Fruit fly (Drosophila melanogaster) whole organism, embryonic: ENCODE measurements around the gene CG18563.

Experiments used
- ATbp ChIP-seq: fragments of 200-800 bp; sonication (Bioruptor generic); optimal IDR thresholded peaks from 2 replicates; lab custom pipeline; 2017; ENCODE audit warnings: missing biosample characterization, mild to moderate bottlenecking, missing genetic modification characterization, missing genetic modification reagents
- Aef1 ChIP-seq: fragments of 200-800 bp; sonication (Bioruptor generic); IDR thresholded peaks from 3 replicates; pipeline ENCODE4 v1.3.6; 2022; ENCODE audit warnings: missing biosample characterization, missing genetic modification characterization
- CG10321 ChIP-seq: fragments of 200-800 bp; sonication (Bioruptor generic); IDR thresholded peaks from 2 replicates; pipeline ENCODE4 v1.3.6; 2022; ENCODE audit warnings: missing biosample characterization, missing genetic modification characterization
- CG11504 ChIP-seq: fragments of 200-800 bp; sonication (Bioruptor generic); optimal IDR thresholded peaks from 3 replicates; lab custom pipeline; 2019; ENCODE audit warnings: missing biosample characterization, mild to moderate bottlenecking, missing genetic modification characterization, moderate library complexity
- CG12299 ChIP-seq: fragments of 200-800 bp; sonication (Bioruptor generic); optimal IDR thresholded peaks from 2 replicates; lab custom pipeline; 2018; ENCODE audit warnings: missing biosample characterization, mild to moderate bottlenecking, missing genetic modification characterization
- CG12744 ChIP-seq: fragments of 200-800 bp; sonication (Bioruptor generic); optimal IDR thresholded peaks from 2 replicates; lab custom pipeline; 2016; ENCODE audit warnings: missing biosample characterization, missing genetic modification characterization
- CG13287 ChIP-seq: fragments of 200-800 bp; sonication (Bioruptor generic); IDR thresholded peaks from 2 replicates; pipeline ENCODE4 v1.3.6; 2022; ENCODE audit warnings: missing biosample characterization, missing genetic modification characterization; ENCODE audit not compliant: partially characterized antibody
- CG13424 ChIP-seq: fragments of 200-800 bp; sonication (Bioruptor generic); optimal IDR thresholded peaks from 2 replicates; lab custom pipeline; 2019; ENCODE audit warnings: missing biosample characterization, mild to moderate bottlenecking, missing genetic modification characterization, moderate library complexity
- CG14050 ChIP-seq: fragments of 200-800 bp; sonication (Bioruptor generic); IDR thresholded peaks from 3 replicates; pipeline ENCODE4 v1.3.6; 2022; ENCODE audit warnings: missing biosample characterization, missing genetic modification characterization
- CG14860 ChIP-seq: fragments of 200-800 bp; sonication (Bioruptor generic); IDR thresholded peaks from 3 replicates; pipeline ENCODE4 v1.3.6; 2022; ENCODE audit warnings: missing biosample characterization, missing genetic modification characterization; ENCODE audit not compliant: partially characterized antibody
- CG15514 ChIP-seq: fragments of 200-800 bp; sonication (Bioruptor generic); optimal IDR thresholded peaks from 3 replicates; lab custom pipeline; 2017; ENCODE audit warnings: missing biosample characterization, missing genetic modification characterization, mild to moderate bottlenecking, moderate library complexity, missing genetic modification reagents
- CG17361 ChIP-seq: fragments of 200-800 bp; sonication (Bioruptor generic); IDR thresholded peaks from 3 replicates; pipeline ENCODE4 v1.3.6; 2022; ENCODE audit warnings: missing biosample characterization, missing genetic modification characterization
- CG17568 ChIP-seq: fragments of 200-800 bp; sonication (Bioruptor generic); optimal IDR thresholded peaks from 2 replicates; lab custom pipeline; 2018; ENCODE audit warnings: missing biosample characterization, mild to moderate bottlenecking, missing genetic modification characterization, moderate library complexity
- CG18599 ChIP-seq: fragments of 200-800 bp; sonication (Bioruptor generic); optimal IDR thresholded peaks from 3 replicates; lab custom pipeline; 2017; ENCODE audit warnings: missing biosample characterization, missing genetic modification characterization, mild to moderate bottlenecking, moderate library complexity, missing genetic modification reagents
- CG31224 ChIP-seq: fragments of 200-800 bp; sonication (Bioruptor generic); IDR thresholded peaks from 2 replicates; pipeline ENCODE4 v1.3.6; 2022; ENCODE audit warnings: missing biosample characterization, missing genetic modification characterization
- CG3163 ChIP-seq: fragments of 200-800 bp; sonication (Bioruptor generic); optimal IDR thresholded peaks from 3 replicates; lab custom pipeline; 2016; ENCODE audit warnings: missing biosample characterization, missing genetic modification characterization
- CG3281 ChIP-seq: fragments of 200-800 bp; sonication (Bioruptor generic); optimal IDR thresholded peaks from 3 replicates; lab custom pipeline; 2017; ENCODE audit warnings: missing biosample characterization, mild to moderate bottlenecking, missing genetic modification characterization
- CG34224 ChIP-seq: fragments of 200-800 bp; sonication (Bioruptor generic); IDR thresholded peaks from 3 replicates; pipeline ENCODE4 v1.3.6; 2022; ENCODE audit warnings: missing biosample characterization, missing genetic modification characterization; ENCODE audit not compliant: partially characterized antibody
- CG3726 ChIP-seq: fragments of 200-800 bp; sonication (Bioruptor generic); IDR thresholded peaks from 3 replicates; pipeline ENCODE4, ENCODE4 v1.3.6; 2022; ENCODE audit warnings: missing biosample characterization, missing genetic modification characterization
- CG3838 ChIP-seq: fragments of 200-800 bp; sonication (Bioruptor generic); optimal IDR thresholded peaks from 3 replicates; lab custom pipeline; 2016; ENCODE audit warnings: missing biosample characterization, missing genetic modification characterization
- CG4707 ChIP-seq: fragments of 200-800 bp; sonication (Bioruptor generic); optimal IDR thresholded peaks from 2 replicates; lab custom pipeline; 2018; ENCODE audit warnings: missing biosample characterization, mild to moderate bottlenecking, missing genetic modification characterization, moderate library complexity
- CG7357 ChIP-seq: fragments of 200-800 bp; sonication (Bioruptor generic); IDR thresholded peaks from 3 replicates; pipeline ENCODE4 v1.3.6; 2022; ENCODE audit warnings: missing biosample characterization, missing genetic modification characterization
- CG7786 ChIP-seq: fragments of 200-800 bp; sonication (Bioruptor generic); optimal IDR thresholded peaks from 2 replicates; lab custom pipeline; 2016; ENCODE audit warnings: missing biosample characterization, missing genetic modification characterization
- CG7839 ChIP-seq: fragments of 200-800 bp; sonication (Bioruptor generic); optimal IDR thresholded peaks from 3 replicates; lab custom pipeline; 2018; ENCODE audit warnings: missing biosample characterization, mild to moderate bottlenecking, missing genetic modification characterization, moderate library complexity
- CG9437 ChIP-seq: fragments of 200-800 bp; sonication (Bioruptor generic); optimal IDR thresholded peaks from 2 replicates; lab custom pipeline; 2018; ENCODE audit warnings: missing biosample characterization, mild to moderate bottlenecking, missing genetic modification characterization
- D19A ChIP-seq: fragments of 200-800 bp; optimal IDR thresholded peaks from 3 replicates; lab custom pipeline; 2019; ENCODE audit warnings: missing biosample characterization, mild to moderate bottlenecking, missing genetic modification characterization, moderate library complexity
- Dip2 ChIP-seq: fragments of 200-800 bp; sonication (Bioruptor generic); IDR thresholded peaks from 2 replicates; pipeline ENCODE4 v1.3.6; 2022; ENCODE audit warnings: missing biosample characterization, missing genetic modification characterization
- Hey ChIP-seq: fragments of 200-800 bp; sonication (Bioruptor generic); optimal IDR thresholded peaks from 3 replicates; lab custom pipeline; 2018; ENCODE audit warnings: missing biosample characterization, mild to moderate bottlenecking, missing genetic modification characterization
- Jarid2 ChIP-seq: fragments of 200-800 bp; sonication (Bioruptor generic); optimal IDR thresholded peaks from 3 replicates; lab custom pipeline; 2017; ENCODE audit warnings: mild to moderate bottlenecking, missing biosample characterization, missing genetic modification reagents, missing genetic modification characterization
- Lim3 ChIP-seq: fragments of 200-800 bp; sonication (Bioruptor generic); IDR thresholded peaks from 2 replicates; pipeline ENCODE4 v1.3.6; 2022; ENCODE audit warnings: missing biosample characterization, missing genetic modification characterization
- Side ChIP-seq: fragments of 200-800 bp; sonication (Bioruptor generic); optimal IDR thresholded peaks from 2 replicates; lab custom pipeline; 2016; ENCODE audit warnings: missing biosample characterization, missing genetic modification characterization
- Ssrp ChIP-seq: fragments of 200-800 bp; sonication (Bioruptor generic); optimal IDR thresholded peaks from 2 replicates; lab custom pipeline; 2018; ENCODE audit warnings: missing biosample characterization, mild to moderate bottlenecking, missing genetic modification characterization, moderate library complexity
- Taf1 ChIP-seq: fragments of 200-800 bp; sonication (Bioruptor generic); IDR thresholded peaks from 2 replicates; pipeline ENCODE4 v1.3.6; 2022; ENCODE audit warnings: missing biosample characterization, missing genetic modification characterization
- ash1 ChIP-seq: fragments of 200-800 bp; sonication (Bioruptor generic); optimal IDR thresholded peaks from 2 replicates; lab custom pipeline; 2018; ENCODE audit warnings: missing biosample characterization, mild to moderate bottlenecking, missing genetic modification characterization
- ato ChIP-seq: fragments of 200-800 bp; sonication (Bioruptor generic); IDR thresholded peaks from 2 replicates; pipeline ENCODE4 v1.3.6; 2022; ENCODE audit warnings: missing biosample characterization, missing genetic modification characterization; ENCODE audit not compliant: partially characterized antibody
- bigmax ChIP-seq: fragments of 200-800 bp; sonication (Bioruptor generic); optimal IDR thresholded peaks from 2 replicates; lab custom pipeline; 2018; ENCODE audit warnings: missing biosample characterization, mild to moderate bottlenecking, missing genetic modification characterization
- corto ChIP-seq: fragments of 200-800 bp; sonication (Bioruptor generic); optimal IDR thresholded peaks from 2 replicates; lab custom pipeline; 2016; ENCODE audit warnings: missing biosample characterization, mild to moderate bottlenecking, missing genetic modification characterization, moderate library complexity
- crp ChIP-seq, 2 experiments: fragments of 200-800 bp; sonication (Bioruptor generic); optimal IDR thresholded peaks; 2 replicates in 1 of 2; 3 replicates in 1 of 2; lab custom pipeline; 2017; ENCODE audit warnings: missing biosample characterization in 2 of 2, missing genetic modification characterization in 2 of 2, mild to moderate bottlenecking in 1 of 2, moderate library complexity in 1 of 2
- en ChIP-seq: fragments of 200-800 bp; sonication (Bioruptor generic); optimal IDR thresholded peaks from 2 replicates; lab custom pipeline; 2016; ENCODE audit warnings: missing biosample characterization, missing genetic modification characterization
- gem ChIP-seq: fragments of 200-800 bp; sonication (Bioruptor generic); optimal IDR thresholded peaks from 2 replicates; lab custom pipeline; 2019; ENCODE audit warnings: missing biosample characterization, mild to moderate bottlenecking, missing genetic modification characterization, moderate library complexity
- lbe ChIP-seq: fragments of 200-800 bp; sonication (Bioruptor generic); optimal IDR thresholded peaks from 2 replicates; lab custom pipeline; 2016; ENCODE audit warnings: missing biosample characterization, mild to moderate bottlenecking, missing genetic modification characterization
- lola ChIP-seq, 3 experiments: fragments of >200 bp in 2 of 3; fragments of 200-800 bp in 1 of 3; sonication (Bioruptor generic) in 1 of 3; optimal IDR thresholded peaks; 2 replicates each; lab custom pipeline; 2017 to 2019; ENCODE audit warnings: missing biosample characterization in 3 of 3, missing genetic modification characterization in 3 of 3, mild to moderate bottlenecking in 1 of 3, moderate library complexity in 1 of 3
- sens ChIP-seq: fragments of 200-800 bp; sonication (Bioruptor generic); peaks from one replicate; lab custom pipeline; 2016; ENCODE audit warnings: missing biosample characterization, missing genetic modification characterization
- stc ChIP-seq: fragments of 200-800 bp; sonication (Bioruptor generic); IDR thresholded peaks from 2 replicates; pipeline ENCODE4 v1.3.6; 2022; ENCODE audit warnings: missing biosample characterization, missing genetic modification characterization
- stwl ChIP-seq: fragments of 200-800 bp; sonication (Bioruptor generic); optimal IDR thresholded peaks from 3 replicates; lab custom pipeline; 2018; ENCODE audit warnings: missing biosample characterization, mild to moderate bottlenecking, missing genetic modification characterization, moderate library complexity
- sug ChIP-seq: fragments of 200-800 bp; optimal IDR thresholded peaks from 2 replicates; lab custom pipeline; 2019; ENCODE audit warnings: missing biosample characterization, mild to moderate bottlenecking, missing genetic modification characterization, moderate library complexity
- unpg ChIP-seq: fragments of 200-800 bp; sonication (Bioruptor generic); optimal IDR thresholded peaks from 3 replicates; lab custom pipeline; 2018; ENCODE audit warnings: missing biosample characterization, mild to moderate bottlenecking, missing genetic modification characterization, moderate library complexity
- zen ChIP-seq: fragments of 200-800 bp; sonication (Bioruptor generic); optimal IDR thresholded peaks from 3 replicates; lab custom pipeline; 2018; ENCODE audit warnings: missing biosample characterization, mild to moderate bottlenecking, missing genetic modification characterization, moderate library complexity

The CG18563 gene

dm6 chr2L:17480943-17481580 lies 23.2 kb upstream of the CG18563 start, which contains the start of the genes fws and Lamtor3 (continued):
- peak; percentile 98 for TF ChIP-seq Ssrp (tag; lab: Kevin White, UChicago)
- TF ChIP-seq CG31224: peak; percentile 97
- peak; percentile 98 for TF ChIP-seq zen (tag; lab: Kevin White, UChicago)
- TF ChIP-seq CG12299: peak; percentile 94
- peak; percentile 84 for TF ChIP-seq ash1
- peak; percentile 88 for TF ChIP-seq Jarid2 (GFP tag; lab: Kevin White, UChicago)
- TF ChIP-seq CG3838 (GFP tag; lab: Kevin White, UChicago): peak; percentile 87
- peak; percentile 84 for TF ChIP-seq sug
- peak; percentile 72 for TF ChIP-seq Side (GFP tag; lab: Kevin White, UChicago)
- peak; percentile 80 for TF ChIP-seq Dip2 (GFP tag; lab: Robert Waterston, UW)
- peak; percentile 59; the same call in 1 of the 3 replicates for TF ChIP-seq CG14860 (GFP tag; lab: Robert Waterston, UW)
- TF ChIP-seq CG3281 (GFP tag; lab: Kevin White, UChicago): peak; percentile 97
- TF ChIP-seq CG34224 (GFP tag; lab: Robert Waterston, UW): peak; percentile 78
- peak; percentile 99 for TF ChIP-seq Aef1 (GFP tag; lab: Robert Waterston, UW)
- TF ChIP-seq CG15514 (GFP tag; lab: Kevin White, UChicago): peak; percentile 94
- peak; percentile 90 for TF ChIP-seq CG7786 (GFP tag; lab: Kevin White, UChicago)
- TF ChIP-seq corto (GFP tag; lab: Kevin White, UChicago): peak; percentile 91
- peak in 1 of 2 experiments; percentile 87 for TF ChIP-seq crp (GFP tag; optimal IDR thresholded peaks at IDR 0.05; lab: Kevin White, UChicago)
- TF ChIP-seq CG3726 (GFP tag; lab: Robert Waterston, UW): peak; percentile 98
- TF ChIP-seq CG13424 (tag; lab: Kevin White, UChicago): peak; percentile 97
- TF ChIP-seq CG14050 (GFP tag; lab: Robert Waterston, UW): peak; percentile 99
- peak; percentile 97 for TF ChIP-seq sens (GFP tag; lab: Kevin White, UChicago)
- peak; percentile 98 for TF ChIP-seq CG18599 (GFP tag; lab: Kevin White, UChicago)
- peak; percentile 98 for TF ChIP-seq lbe (GFP tag; lab: Kevin White, UChicago)
- TF ChIP-seq Lim3: peak; percentile 97
- peak; percentile 31 for TF ChIP-seq en (GFP tag; lab: Kevin White, UChicago)
- peak; percentile 100 for TF ChIP-seq gem (tag; lab: Kevin White, UChicago)
- TF ChIP-seq D19A: peak; percentile 93
- TF ChIP-seq stwl (tag; lab: Kevin White, UChicago): peak; percentile 87
- peak in 1 of 3 experiments; percentile 95 for TF ChIP-seq lola (GFP tag; optimal IDR thresholded peaks at IDR 0.05; lab: Kevin White, UChicago)
- peak; percentile 58 for TF ChIP-seq CG3163 (GFP tag; lab: Kevin White, UChicago)
- peak; percentile 97 for TF ChIP-seq CG17568
- TF ChIP-seq CG7357 (GFP tag; lab: Robert Waterston, UW): peak; percentile 97
- peak; percentile 98 for TF ChIP-seq CG17361 (GFP tag; lab: Robert Waterston, UW)
- TF ChIP-seq CG11504 (tag; lab: Kevin White, UChicago): peak; percentile 95
- TF ChIP-seq Hey (tag; lab: Kevin White, UChicago): peak; percentile 72
- peak; percentile 87 for TF ChIP-seq CG4707 (GFP tag; lab: Kevin White, UChicago)
- peak; percentile 96 for TF ChIP-seq CG9437 (GFP tag; lab: Kevin White, UChicago)
- peak; percentile 99 for TF ChIP-seq stc (GFP tag; lab: Robert Waterston, UW)
- TF ChIP-seq CG12744 (GFP tag; lab: Kevin White, UChicago): peak; percentile 74
- peak; percentile 42; the same call in 1 of the 2 replicates for TF ChIP-seq ato (GFP tag; lab: Robert Waterston, UW)
- TF ChIP-seq CG7839: peak; percentile 99
- TF ChIP-seq bigmax (GFP tag; lab: Kevin White, UChicago): peak; percentile 75
- TF ChIP-seq Taf1: peak; percentile 99
- peak; percentile 98 for TF ChIP-seq ATbp (GFP tag; lab: Kevin White, UChicago)
- peak; percentile 87 for TF ChIP-seq CG10321 (GFP tag; lab: Robert Waterston, UW)
- peak; percentile 78 for TF ChIP-seq CG13287 (GFP tag; lab: Robert Waterston, UW)
- TF ChIP-seq unpg: peak; percentile 99
